Fruit fly (Drosophila melanogaster): ENCODE measurements around the gene scpr-B.

dm6 chr3R:11270574-11270973 is 29.8 kb upstream of the scpr-B start:
- TF ChIP-seq psq (GFP tag; optimal IDR thresholded peaks at IDR 0.05) (no peak), h (GFP tag; optimal IDR thresholded peaks at IDR 0.05) (no peak), dmrt93B (GFP tag; optimal IDR thresholded peaks at IDR 0.05) (no peak), pan (optimal IDR thresholded peaks at IDR 0.05) (no peak), Dfd (GFP tag; optimal IDR thresholded peaks at IDR 0.05) (peak; percentile 59), Vsx2 (GFP tag; optimal IDR thresholded peaks at IDR 0.05; ENCODE audit: partially characterized antibody) (no peak), Sp1 (GFP tag; optimal IDR thresholded peaks at IDR 0.05) (no peak), Abd-B (GFP tag; optimal IDR thresholded peaks at IDR 0.05) (no peak), lola (GFP tag; optimal IDR thresholded peaks at IDR 0.05) (no peak), usp (GFP tag; optimal IDR thresholded peaks at IDR 0.05) (no peak), GATAd (GFP tag; optimal IDR thresholded peaks at IDR 0.05) (no peak)

Measured in whole organism, wandering third instar larva.